Worm (Caenorhabditis elegans) whole organism, late embryonic: ENCODE results near the gene coq-6.

Experiments used
- nfya-1 ChIP-seq: sonication (generic microtip); optimal IDR thresholded peaks from 2 replicates; lab custom pipeline; 2017; ENCODE audit warnings: missing genetic modification characterization, mild to moderate bottlenecking, missing compliant biosample characterization, antibody characterized with exemption, moderate library complexity
- sdc-2 ChIP-seq: sonication (generic microtip); optimal IDR thresholded peaks from 2 replicates; lab custom pipeline; 2016; ENCODE audit warnings: missing genotype, missing genetic modification characterization, missing compliant biosample characterization
- unc-86 ChIP-seq: sonication (generic microtip); optimal IDR thresholded peaks from 2 replicates; lab custom pipeline; 2016; ENCODE audit warnings: missing genetic modification characterization, missing compliant biosample characterization

DNA sequence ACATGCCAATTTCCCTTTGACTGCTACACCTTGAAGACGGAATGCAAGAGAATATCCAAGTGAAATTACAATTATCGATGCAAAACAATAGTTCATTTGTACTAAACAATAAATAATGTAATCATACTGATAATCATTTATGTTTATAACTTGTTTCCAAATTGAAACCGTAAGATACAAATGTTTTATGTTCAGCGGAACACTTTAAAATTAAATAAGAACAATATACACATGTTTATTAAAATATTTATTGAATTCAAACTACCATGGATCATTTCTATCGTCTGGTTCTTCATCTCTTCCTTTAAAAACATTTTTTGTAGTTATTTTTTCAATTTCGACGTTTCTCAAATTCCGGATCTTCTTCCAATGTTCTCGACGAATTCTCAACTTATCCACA lies 18.8 kb downstream of the coq-6 start, which contains the start of gene ttr-40:
- TF ChIP-seq sdc-2 (tag; lab: Kevin White, UChicago) = no peak
- no peak for TF ChIP-seq unc-86
- no peak for TF ChIP-seq nfya-1
